Fruit fly (Drosophila melanogaster) Kc167 (cell line): ENCODE data around the gene CG43220.

Experiments used
- Myc ChIP-seq: fragments of >200 bp; optimal IDR thresholded peaks from 2 replicates; lab custom pipeline; 2017; ENCODE audit warnings: missing external identifiers
- Sin3A ChIP-seq: fragments of >200 bp; optimal IDR thresholded peaks from 2 replicates; lab custom pipeline; 2018; ENCODE audit warnings: missing external identifiers
- h ChIP-seq: fragments of >200 bp; optimal IDR thresholded peaks from 3 replicates; lab custom pipeline; 2018; ENCODE audit warnings: missing external identifiers
- insv ChIP-seq: fragments of >200 bp; optimal IDR thresholded peaks from 3 replicates; lab custom pipeline; 2018; ENCODE audit warnings: missing external identifiers
- psq ChIP-seq: fragments of >200 bp; optimal IDR thresholded peaks from 2 replicates; lab custom pipeline; 2017; ENCODE audit warnings: missing external identifiers
- ttk ChIP-seq: sonication (Bioruptor generic); optimal IDR thresholded peaks from 2 replicates; lab custom pipeline; 2017; ENCODE audit warnings: missing external identifiers

DNA sequence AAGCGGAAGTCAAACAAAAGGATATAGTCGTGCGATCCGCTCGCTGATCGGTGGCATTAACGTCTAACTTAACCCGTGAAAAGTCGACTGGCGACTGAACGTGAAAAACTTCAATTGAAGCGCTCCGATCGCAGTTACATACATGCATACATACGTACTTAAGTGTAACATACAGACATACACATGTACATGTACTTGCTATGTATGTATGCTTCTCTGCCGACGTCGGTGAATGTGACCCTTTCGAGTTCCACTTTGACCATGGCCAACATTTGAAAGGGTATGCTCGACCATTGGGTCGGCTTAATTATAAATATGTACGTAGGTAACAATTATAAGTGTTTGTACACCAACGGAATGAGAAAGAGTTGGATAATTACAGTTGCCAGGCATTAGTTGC, 10.7 kb downstream of the CG43220 start, which contains the start of gene qua:
- TF ChIP-seq ttk (lab: Kevin White, UChicago) = no peak
- TF ChIP-seq Sin3A (lab: Kevin White, UChicago) = no peak
- no peak for TF ChIP-seq insv (lab: Kevin White, UChicago)
- TF ChIP-seq psq (lab: Kevin White, UChicago) = no peak
- no peak for TF ChIP-seq Myc (lab: Kevin White, UChicago)
- no peak for TF ChIP-seq h
